Worm (Caenorhabditis elegans) whole organism, L3 larva: ENCODE results near the gene mtg-1.

Experiments used
- ZK546.5 ChIP-seq: sonication (generic microtip); optimal IDR thresholded peaks from 2 replicates; lab custom pipeline; 2017; ENCODE audit warnings: missing biosample characterization, missing genetic modification characterization
- nhr-28 ChIP-seq: fragments of 150-350 bp; optimal IDR thresholded peaks from 2 replicates; lab custom pipeline; 2014; ENCODE audit warnings: missing biosample characterization, missing genetic modification characterization
- nhr-43 ChIP-seq: sonication (generic microtip); optimal IDR thresholded peaks from 2 replicates; lab custom pipeline; 2016; ENCODE audit warnings: mild to moderate bottlenecking, missing genetic modification characterization, missing compliant biosample characterization; ENCODE audit not compliant: poor library complexity, severe bottlenecking
- pha-4 ChIP-seq: fragments of 150-350 bp; optimal IDR thresholded peaks from 2 replicates; lab custom pipeline; 2014; ENCODE audit warnings: missing biosample characterization, missing genetic modification reagents, missing genetic modification characterization
- unc-39 ChIP-seq: sonication (generic microtip); optimal IDR thresholded peaks from 4 replicates; lab custom pipeline; 2017; ENCODE audit warnings: missing biosample characterization, missing genetic modification characterization

- TF ChIP-seq nhr-28 (tag; lab: Kevin White, UChicago) (no peak), nhr-43 (no peak), ZK546.5 (tag; lab: Kevin White, UChicago) (no peak), unc-39 (tag; lab: Kevin White, UChicago) (no peak), pha-4 (tag; lab: Kevin White, UChicago) (no peak)
Measured at ce11 chrIII:1570006-1570405, 36.4 kb downstream of the mtg-1 start, which contains the start of gene rep-1.
